Fruit fly (Drosophila melanogaster) whole organism, embryonic: Measurements from ENCODE around the gene Ssl2.
A peak's percentile ranks its signal among the peaks of the same experiment; 100 is the strongest.

Experiments
- Ada2b ChIP-seq: fragments of 200-800 bp; sonication (Bioruptor generic); IDR thresholded peaks from 2 replicates; pipeline ENCODE4 v1.3.6; 2022; ENCODE audit warnings: missing biosample characterization, missing genetic modification characterization
- Bdp1 ChIP-seq: fragments of 200-800 bp; sonication (Bioruptor generic); optimal IDR thresholded peaks from 3 replicates; lab custom pipeline; 2016; ENCODE audit warnings: missing biosample characterization, missing genetic modification characterization
- CG10209 ChIP-seq: fragments of 200-800 bp; sonication (Bioruptor generic); optimal IDR thresholded peaks from 3 replicates; lab custom pipeline; 2017; ENCODE audit warnings: missing biosample characterization, mild to moderate bottlenecking, missing genetic modification characterization, missing genetic modification reagents
- CG10267 ChIP-seq: fragments of 200-800 bp; sonication (Bioruptor generic); optimal IDR thresholded peaks from 2 replicates; lab custom pipeline; 2018; ENCODE audit warnings: missing biosample characterization, mild to moderate bottlenecking, missing genetic modification characterization, moderate library complexity
- CG10565 ChIP-seq: fragments of 200-800 bp; sonication (Bioruptor generic); optimal IDR thresholded peaks from 3 replicates; lab custom pipeline; 2016; ENCODE audit warnings: missing biosample characterization, mild to moderate bottlenecking, missing genetic modification characterization
- CG11247 ChIP-seq: fragments of 200-800 bp; sonication (Bioruptor generic); IDR thresholded peaks from 2 replicates; pipeline ENCODE4 v1.3.6; 2022; ENCODE audit warnings: missing biosample characterization, missing genetic modification characterization
- CG11560 ChIP-seq: fragments of 200-800 bp; sonication (Bioruptor generic); IDR thresholded peaks from 3 replicates; pipeline ENCODE4 v1.3.6; 2022; ENCODE audit warnings: missing biosample characterization, missing genetic modification characterization
- CG11723 ChIP-seq: fragments of 200-800 bp; sonication (Bioruptor generic); optimal IDR thresholded peaks from 2 replicates; lab custom pipeline; 2017; ENCODE audit warnings: missing biosample characterization, mild to moderate bottlenecking, missing genetic modification characterization
- CG12659 ChIP-seq: fragments of 200-800 bp; sonication (Bioruptor generic); optimal IDR thresholded peaks from 3 replicates; lab custom pipeline; 2017; ENCODE audit warnings: mild to moderate bottlenecking, missing biosample characterization, missing genetic modification reagents, missing genetic modification characterization
- CG13123 ChIP-seq: fragments of 200-800 bp; sonication (Bioruptor generic); optimal IDR thresholded peaks from 2 replicates; lab custom pipeline; 2016; ENCODE audit warnings: missing biosample characterization, missing genetic modification characterization
- CG13894 ChIP-seq: fragments of 200-800 bp; sonication (Bioruptor generic); optimal IDR thresholded peaks from 3 replicates; lab custom pipeline; 2018; ENCODE audit warnings: missing biosample characterization, mild to moderate bottlenecking, missing genetic modification characterization, moderate library complexity
- CG14965 ChIP-seq: fragments of 200-800 bp; sonication (Bioruptor generic); optimal IDR thresholded peaks from 2 replicates; lab custom pipeline; 2016; ENCODE audit warnings: missing biosample characterization, missing genetic modification characterization, borderline replicate concordance
- CG15514 ChIP-seq: fragments of 200-800 bp; sonication (Bioruptor generic); optimal IDR thresholded peaks from 3 replicates; lab custom pipeline; 2017; ENCODE audit warnings: missing biosample characterization, missing genetic modification characterization, mild to moderate bottlenecking, moderate library complexity, missing genetic modification reagents
- CG17359 ChIP-seq: fragments of 200-800 bp; sonication (Bioruptor generic); optimal IDR thresholded peaks from 3 replicates; lab custom pipeline; 2018; ENCODE audit warnings: missing biosample characterization, mild to moderate bottlenecking, missing genetic modification characterization, moderate library complexity
- CG2712 ChIP-seq: fragments of 200-800 bp; optimal IDR thresholded peaks from 3 replicates; lab custom pipeline; 2019; ENCODE audit warnings: missing biosample characterization, mild to moderate bottlenecking, missing genetic modification characterization, moderate library complexity
- CG33557 ChIP-seq: fragments of 200-800 bp; sonication (Bioruptor generic); optimal IDR thresholded peaks from 2 replicates; lab custom pipeline; 2019; ENCODE audit warnings: missing biosample characterization, mild to moderate bottlenecking, missing genetic modification characterization, moderate library complexity
- CG3407 ChIP-seq: fragments of 200-800 bp; sonication (Bioruptor generic); optimal IDR thresholded peaks from 2 replicates; lab custom pipeline; 2018; ENCODE audit warnings: missing biosample characterization, mild to moderate bottlenecking, missing genetic modification characterization
- CG4282 ChIP-seq: fragments of 200-800 bp; sonication (Bioruptor generic); optimal IDR thresholded peaks from 2 replicates; lab custom pipeline; 2016; ENCODE audit warnings: missing biosample characterization, missing genetic modification characterization
- CG4328 ChIP-seq: fragments of 200-800 bp; sonication (Bioruptor generic); optimal IDR thresholded peaks from 3 replicates; lab custom pipeline; 2017; ENCODE audit warnings: missing biosample characterization, missing genetic modification reagents, missing genetic modification characterization
- CG4617 ChIP-seq: fragments of 200-800 bp; sonication (Bioruptor generic); optimal IDR thresholded peaks from 3 replicates; lab custom pipeline; 2016; ENCODE audit warnings: missing biosample characterization, missing genetic modification characterization, borderline replicate concordance
- CG4707 ChIP-seq: fragments of 200-800 bp; sonication (Bioruptor generic); optimal IDR thresholded peaks from 2 replicates; lab custom pipeline; 2018; ENCODE audit warnings: missing biosample characterization, mild to moderate bottlenecking, missing genetic modification characterization, moderate library complexity
- CG4854 ChIP-seq: fragments of 200-800 bp; sonication (Bioruptor generic); optimal IDR thresholded peaks from 2 replicates; lab custom pipeline; 2016; ENCODE audit warnings: missing biosample characterization, missing genetic modification characterization, inconsistent platforms
- CG8089 ChIP-seq: fragments of 200-800 bp; sonication (Bioruptor generic); optimal IDR thresholded peaks from 3 replicates; lab custom pipeline; 2016; ENCODE audit warnings: missing biosample characterization, missing genetic modification characterization
- CG8924 ChIP-seq: fragments of 200-800 bp; optimal IDR thresholded peaks from 3 replicates; lab custom pipeline; 2019; ENCODE audit warnings: missing biosample characterization, mild to moderate bottlenecking, missing genetic modification characterization, moderate library complexity
- CG9727 ChIP-seq: fragments of 200-800 bp; sonication (Bioruptor generic); optimal IDR thresholded peaks from 3 replicates; lab custom pipeline; 2017; ENCODE audit warnings: missing biosample characterization, mild to moderate bottlenecking, missing genetic modification characterization
- Ets97D ChIP-seq: fragments of 200-800 bp; sonication (Bioruptor generic); optimal IDR thresholded peaks from 3 replicates; lab custom pipeline; 2016; ENCODE audit warnings: missing biosample characterization, missing genetic modification characterization
- Med ChIP-seq: fragments of 200-800 bp; sonication (Bioruptor generic); peaks from one replicate; lab custom pipeline; 2016; ENCODE audit warnings: missing biosample characterization, missing genetic modification characterization, mild to moderate bottlenecking, inconsistent platforms, moderate library complexity
- NC2α ChIP-seq: fragments of 200-800 bp; sonication (Bioruptor generic); optimal IDR thresholded peaks from 2 replicates; lab custom pipeline; 2016; ENCODE audit warnings: missing biosample characterization, missing genetic modification characterization
- Poxn ChIP-seq: fragments of 200-800 bp; sonication (Bioruptor generic); IDR thresholded peaks from 2 replicates; pipeline ENCODE4 v1.3.6; 2022; ENCODE audit warnings: missing biosample characterization, missing genetic modification characterization
- Ptx1 ChIP-seq: fragments of 200-800 bp; sonication (Bioruptor generic); IDR thresholded peaks from 2 replicates; pipeline ENCODE4 v1.3.6; 2022; ENCODE audit warnings: missing biosample characterization, missing genetic modification characterization
- Usf ChIP-seq: fragments of 200-800 bp; sonication (Bioruptor generic); optimal IDR thresholded peaks from 2 replicates; lab custom pipeline; 2017; ENCODE audit warnings: missing genotype, missing biosample characterization, missing genetic modification characterization
- ash1 ChIP-seq: fragments of 200-800 bp; sonication (Bioruptor generic); optimal IDR thresholded peaks from 2 replicates; lab custom pipeline; 2018; ENCODE audit warnings: missing biosample characterization, mild to moderate bottlenecking, missing genetic modification characterization
- cas ChIP-seq: fragments of 200-800 bp; sonication (Bioruptor generic); IDR thresholded peaks from 2 replicates; pipeline ENCODE4 v1.3.6; 2022; ENCODE audit warnings: missing biosample characterization, missing genetic modification characterization
- caup ChIP-seq: fragments of 200-800 bp; sonication (Bioruptor generic); optimal IDR thresholded peaks from 3 replicates; lab custom pipeline; 2017; ENCODE audit warnings: missing biosample characterization, mild to moderate bottlenecking, missing genetic modification characterization, moderate library complexity; ENCODE audit not compliant: severe bottlenecking
- chn ChIP-seq: fragments of 200-800 bp; sonication (Bioruptor generic); optimal IDR thresholded peaks from 2 replicates; lab custom pipeline; 2016; ENCODE audit warnings: missing biosample characterization, missing genetic modification characterization
- croc ChIP-seq: fragments of 200-800 bp; sonication (Bioruptor generic); conservative IDR thresholded peaks from 3 replicates; pipeline ENCODE4 v1.3.6; 2022; ENCODE audit warnings: missing biosample characterization, missing genetic modification characterization
- fd102C ChIP-seq: fragments of 200-800 bp; sonication (Bioruptor generic); optimal IDR thresholded peaks from 2 replicates; lab custom pipeline; 2018; ENCODE audit warnings: missing biosample characterization, mild to moderate bottlenecking, missing genetic modification characterization, moderate library complexity
- fd3F ChIP-seq: fragments of 200-800 bp; sonication (Bioruptor generic); optimal IDR thresholded peaks from 2 replicates; lab custom pipeline; 2018; ENCODE audit warnings: missing biosample characterization, mild to moderate bottlenecking, missing genetic modification characterization, moderate library complexity
- hkb ChIP-seq, 2 experiments: fragments of 200-800 bp in 1 of 2; fragments of >200 bp in 1 of 2; sonication (Bioruptor generic) in 1 of 2; IDR thresholded peaks in 1 of 2; optimal IDR thresholded peaks in 1 of 2; 2 replicates each; pipeline versions ENCODE4 v1.3.6 to Lab custom; 2017 to 2022; ENCODE audit warnings: missing biosample characterization in 1 of 2, missing genetic modification characterization in 1 of 2
- mld ChIP-seq: fragments of 200-800 bp; sonication (Bioruptor generic); IDR thresholded peaks from 3 replicates; pipeline ENCODE4 v1.3.6; 2022; ENCODE audit warnings: missing biosample characterization, missing genetic modification characterization; ENCODE audit not compliant: partially characterized antibody
- nerfin-1 ChIP-seq: fragments of 200-800 bp; sonication (Bioruptor generic); optimal IDR thresholded peaks from 3 replicates; lab custom pipeline; 2019; ENCODE audit warnings: missing biosample characterization, mild to moderate bottlenecking, missing genetic modification characterization, moderate library complexity
- prd ChIP-seq, 3 experiments: fragments of >200 bp in 2 of 3; fragments of 200-800 bp in 1 of 3; sonication (Bioruptor generic) in 1 of 3; optimal IDR thresholded peaks in 2 of 3; IDR thresholded peaks in 1 of 3; 2 replicates in 2 of 3; 3 replicates in 1 of 3; pipeline versions ENCODE4 v1.3.6 to Lab custom; 2017 to 2022; ENCODE audit warnings: missing biosample characterization in 1 of 3, missing genetic modification characterization in 1 of 3
- pum ChIP-seq: fragments of 200-800 bp; sonication (Bioruptor generic); optimal IDR thresholded peaks from 2 replicates; lab custom pipeline; 2016; ENCODE audit warnings: missing biosample characterization, missing genetic modification characterization
- ranshi ChIP-seq: fragments of 200-800 bp; sonication (Bioruptor generic); IDR thresholded peaks from 2 replicates; pipeline ENCODE4 v1.3.6; 2022; ENCODE audit warnings: missing biosample characterization, missing genetic modification characterization
- salm ChIP-seq: fragments of 200-800 bp; sonication (Bioruptor generic); optimal IDR thresholded peaks from 2 replicates; lab custom pipeline; 2018; ENCODE audit warnings: missing biosample characterization, mild to moderate bottlenecking, missing genetic modification characterization
- sim ChIP-seq: fragments of 200-800 bp; sonication (Bioruptor generic); IDR thresholded peaks from 2 replicates; pipeline ENCODE4 v1.3.6; 2022; ENCODE audit warnings: missing biosample characterization, missing genetic modification characterization
- tll ChIP-seq, 2 experiments: fragments of 200-800 bp in 1 of 2; fragments of >200 bp in 1 of 2; sonication (Bioruptor generic) in 1 of 2; optimal IDR thresholded peaks; 2 replicates each; lab custom pipeline; 2017 to 2019; ENCODE audit warnings: missing biosample characterization in 2 of 2, missing genetic modification characterization in 2 of 2, mild to moderate bottlenecking in 1 of 2, moderate library complexity in 1 of 2
- z ChIP-seq: fragments of 200-800 bp; sonication (Bioruptor generic); IDR thresholded peaks from 3 replicates; pipeline ENCODE4 v1.3.6; 2022; ENCODE audit warnings: missing biosample characterization, missing genetic modification characterization
- zf30C ChIP-seq: fragments of 200-800 bp; sonication (Bioruptor generic); optimal IDR thresholded peaks from 3 replicates; lab custom pipeline; 2018; ENCODE audit warnings: missing biosample characterization, mild to moderate bottlenecking, missing genetic modification characterization

Gene Ssl2

dm6 chr3R:29062717-29063206 is 30.3 kb upstream of the Ssl2 start, which contains the start of the genes Cul5 and Bicra (continued):
- TF ChIP-seq CG10565 (no peak), Med (peak; percentile 87), Usf (GFP tag; lab: Kevin White, UChicago) (no peak), CG8089 (GFP tag; lab: Kevin White, UChicago) (no peak), salm (tag; lab: Kevin White, UChicago) (no peak), caup (GFP tag; lab: Kevin White, UChicago) (no peak), CG8924 (tag; lab: Kevin White, UChicago) (no peak), CG4707 (no peak), CG3407 (GFP tag; lab: Kevin White, UChicago) (no peak), CG13123 (GFP tag; lab: Kevin White, UChicago) (no peak), ash1 (no peak), hkb (optimal IDR thresholded peaks at IDR 0.05; lab: Kevin White, UChicago) (peak; percentile 59), hkb (GFP tag; IDR thresholded peaks at IDR 0.05; lab: Robert Waterston, UW) (no peak), CG17359 (no peak), CG12659 (peak; percentile 48), nerfin-1 (tag; lab: Kevin White, UChicago) (no peak), CG15514 (GFP tag; lab: Kevin White, UChicago) (peak; percentile 32), CG9727 (no peak), CG11560 (tag; lab: Robert Waterston, UW) (no peak), chn (GFP tag; lab: Kevin White, UChicago) (no peak), ranshi (GFP tag; lab: Robert Waterston, UW) (no peak), CG13894 (tag; lab: Kevin White, UChicago) (no peak), pum (no peak), CG4854 (GFP tag; lab: Kevin White, UChicago) (no peak), Ada2b (GFP tag; lab: Robert Waterston, UW) (no peak), mld (peak; percentile 88; the same call in 2 of the 3 replicates), CG14965 (no peak), tll (GFP tag; optimal IDR thresholded peaks at IDR 0.05; lab: Kevin White, UChicago) (no peak), CG4328 (GFP tag; lab: Kevin White, UChicago) (no peak), prd (optimal IDR thresholded peaks at IDR 0.05; lab: Kevin White, UChicago) (no peak), prd (GFP tag; IDR thresholded peaks at IDR 0.05; lab: Robert Waterston, UW) (no peak), CG4282 (no peak), z (no peak), CG10209 (no peak), CG11723 (GFP tag; lab: Kevin White, UChicago) (no peak), Poxn (GFP tag; lab: Robert Waterston, UW) (no peak), CG11247 (no peak), CG2712 (tag; lab: Kevin White, UChicago) (no peak), CG33557 (GFP tag; lab: Kevin White, UChicago) (no peak), NC2α (no peak), zf30C (GFP tag; lab: Kevin White, UChicago) (no peak), croc (GFP tag; lab: Robert Waterston, UW) (no peak), Ptx1 (GFP tag; lab: Robert Waterston, UW) (no peak), cas (no peak), Ets97D (peak; percentile 16), CG10267 (tag; lab: Kevin White, UChicago) (peak; percentile 96), fd102C (GFP tag; lab: Kevin White, UChicago) (no peak), sim (GFP tag; lab: Robert Waterston, UW) (no peak), CG4617 (GFP tag; lab: Kevin White, UChicago) (peak; percentile 98), Bdp1 (GFP tag; lab: Kevin White, UChicago) (no peak), fd3F (GFP tag; lab: Kevin White, UChicago) (no peak)
